Fruit fly (Drosophila melanogaster) whole organism, prepupa: Measurements from ENCODE around the gene bma.

ENCODE experiments used
- CG10669 ChIP-seq: fragments of 200-800 bp; sonication (Bioruptor generic); optimal IDR thresholded peaks from 3 replicates; lab custom pipeline; 2018; ENCODE audit warnings: missing biosample characterization, mild to moderate bottlenecking, missing genetic modification characterization, moderate library complexity
- CG11294 ChIP-seq: fragments of 200-800 bp; sonication (Bioruptor generic); IDR thresholded peaks from 2 replicates; pipeline ENCODE4 v1.3.6; 2022; ENCODE audit warnings: missing biosample characterization, missing genetic modification characterization
- CG11762 ChIP-seq: fragments of 200-800 bp; sonication (Bioruptor generic); optimal IDR thresholded peaks from 3 replicates; lab custom pipeline; 2016; ENCODE audit warnings: missing biosample characterization, missing genetic modification characterization; ENCODE audit not compliant: insufficient read depth
- CG11902 ChIP-seq: fragments of 200-800 bp; sonication (Bioruptor generic); optimal IDR thresholded peaks from 3 replicates; lab custom pipeline; 2016; ENCODE audit warnings: missing biosample characterization, missing genetic modification characterization
- CG1621 ChIP-seq: fragments of 200-800 bp; sonication (Bioruptor generic); optimal IDR thresholded peaks from 3 replicates; lab custom pipeline; 2018; ENCODE audit warnings: missing biosample characterization, mild to moderate bottlenecking, missing genetic modification characterization
- CG3032 ChIP-seq: fragments of 200-800 bp; optimal IDR thresholded peaks from 2 replicates; lab custom pipeline; 2019; ENCODE audit warnings: missing biosample characterization, mild to moderate bottlenecking, missing genetic modification characterization, moderate library complexity
- CG34406 ChIP-seq: fragments of 200-800 bp; sonication (Bioruptor generic); optimal IDR thresholded peaks from 3 replicates; lab custom pipeline; 2016; ENCODE audit warnings: missing biosample characterization, missing genetic modification characterization
- CG3919 ChIP-seq: fragments of 200-800 bp; sonication (Bioruptor generic); optimal IDR thresholded peaks from 3 replicates; lab custom pipeline; 2016; ENCODE audit warnings: missing biosample characterization, missing genetic modification characterization
- CG4318 ChIP-seq: fragments of 200-800 bp; sonication (Bioruptor generic); optimal IDR thresholded peaks from 3 replicates; lab custom pipeline; 2017; ENCODE audit warnings: missing biosample characterization, mild to moderate bottlenecking, missing genetic modification characterization
- CG6276 ChIP-seq: fragments of 200-800 bp; sonication (Bioruptor generic); optimal IDR thresholded peaks from 2 replicates; lab custom pipeline; 2017; ENCODE audit warnings: missing biosample characterization, mild to moderate bottlenecking, missing genetic modification characterization
- CG6808 ChIP-seq: fragments of 200-800 bp; sonication (Bioruptor generic); optimal IDR thresholded peaks from 3 replicates; lab custom pipeline; 2017; ENCODE audit warnings: missing biosample characterization, missing genetic modification characterization, mild to moderate bottlenecking, moderate library complexity, missing genetic modification reagents
- CG7368 ChIP-seq: fragments of 200-800 bp; sonication (Bioruptor generic); optimal IDR thresholded peaks from 3 replicates; lab custom pipeline; 2016; ENCODE audit warnings: missing biosample characterization, missing genetic modification characterization
- CG9139 ChIP-seq: fragments of 200-800 bp; sonication (Bioruptor generic); optimal IDR thresholded peaks from 3 replicates; lab custom pipeline; 2017; ENCODE audit warnings: missing biosample characterization, mild to moderate bottlenecking, missing genetic modification characterization
- Eip75B ChIP-seq: fragments of 200-800 bp; sonication (Bioruptor generic); optimal IDR thresholded peaks from 3 replicates; lab custom pipeline; 2016; ENCODE audit warnings: missing biosample characterization, missing genetic modification characterization
- Eip78C ChIP-seq: fragments of 200-800 bp; sonication (Bioruptor generic); peaks from one replicate; lab custom pipeline; 2016; ENCODE audit warnings: missing biosample characterization, missing genetic modification characterization
- Eip93F ChIP-seq: fragments of 200-800 bp; sonication (Bioruptor generic); optimal IDR thresholded peaks from 2 replicates; lab custom pipeline; 2016; ENCODE audit warnings: missing biosample characterization, mild to moderate bottlenecking, missing genetic modification characterization
- Ets21C ChIP-seq: fragments of 200-800 bp; sonication (Bioruptor generic); optimal IDR thresholded peaks from 3 replicates; lab custom pipeline; 2016; ENCODE audit warnings: missing biosample characterization, missing genetic modification characterization
- Ets96B ChIP-seq: fragments of 200-800 bp; optimal IDR thresholded peaks from 2 replicates; lab custom pipeline; 2019; ENCODE audit warnings: missing biosample characterization, mild to moderate bottlenecking, missing genetic modification characterization, moderate library complexity
- Gug ChIP-seq: fragments of 200-800 bp; sonication (Bioruptor generic); IDR thresholded peaks from 2 replicates; pipeline ENCODE4 v1.3.6; 2022; ENCODE audit warnings: missing biosample characterization, missing genetic modification characterization
- Hr4 ChIP-seq: fragments of 200-800 bp; sonication (Bioruptor generic); optimal IDR thresholded peaks from 3 replicates; lab custom pipeline; 2016; ENCODE audit warnings: missing biosample characterization, missing genetic modification characterization
- Met ChIP-seq: fragments of 200-800 bp; sonication (Bioruptor generic); optimal IDR thresholded peaks from 3 replicates; lab custom pipeline; 2016; ENCODE audit warnings: missing biosample characterization, missing genetic modification characterization
- Smox ChIP-seq: fragments of 200-800 bp; sonication (Bioruptor generic); optimal IDR thresholded peaks from 3 replicates; lab custom pipeline; 2016; ENCODE audit warnings: missing biosample characterization, missing genetic modification characterization
- Sox102F ChIP-seq: fragments of 200-800 bp; sonication (Bioruptor generic); optimal IDR thresholded peaks from 2 replicates; lab custom pipeline; 2016; ENCODE audit warnings: missing biosample characterization, mild to moderate bottlenecking, missing genetic modification characterization
- Sox14 ChIP-seq: fragments of 200-800 bp; sonication (Bioruptor generic); optimal IDR thresholded peaks from 3 replicates; lab custom pipeline; 2016; ENCODE audit warnings: missing biosample characterization, missing genetic modification characterization
- achi ChIP-seq: fragments of 200-800 bp; sonication (Bioruptor generic); optimal IDR thresholded peaks from 3 replicates; lab custom pipeline; 2016; ENCODE audit warnings: missing biosample characterization, missing genetic modification characterization
- acj6 ChIP-seq: fragments of 200-800 bp; sonication (Bioruptor generic); optimal IDR thresholded peaks from 3 replicates; lab custom pipeline; 2016; ENCODE audit warnings: missing biosample characterization, missing genetic modification characterization
- cyc ChIP-seq: fragments of 200-800 bp; sonication (Bioruptor generic); optimal IDR thresholded peaks from 3 replicates; lab custom pipeline; 2016; ENCODE audit warnings: missing biosample characterization, missing genetic modification characterization
- eg ChIP-seq: fragments of 200-800 bp; sonication (Bioruptor generic); IDR thresholded peaks from 3 replicates; pipeline ENCODE4 v1.3.6; 2022; ENCODE audit warnings: missing biosample characterization, missing genetic modification characterization
- esn ChIP-seq: fragments of 200-800 bp; sonication (Bioruptor generic); optimal IDR thresholded peaks from 2 replicates; lab custom pipeline; 2016; ENCODE audit warnings: missing biosample characterization, mild to moderate bottlenecking, missing genetic modification characterization, moderate library complexity
- fd59A ChIP-seq: fragments of 200-800 bp; sonication (Bioruptor generic); optimal IDR thresholded peaks from 2 replicates; lab custom pipeline; 2017; ENCODE audit warnings: missing biosample characterization, mild to moderate bottlenecking, missing genetic modification characterization, missing genetic modification reagents
- fd85E ChIP-seq: fragments of 200-800 bp; sonication (Bioruptor generic); optimal IDR thresholded peaks from 3 replicates; lab custom pipeline; 2016; ENCODE audit warnings: missing biosample characterization, missing genetic modification characterization
- net ChIP-seq: fragments of 200-800 bp; sonication (Bioruptor generic); optimal IDR thresholded peaks from 3 replicates; lab custom pipeline; 2016; ENCODE audit warnings: missing biosample characterization, missing genetic modification characterization
- salr ChIP-seq, 2 experiments: fragments of 200-800 bp; sonication (Bioruptor generic); optimal IDR thresholded peaks; 3 replicates each; lab custom pipeline; 2016 to 2018; ENCODE audit warnings: missing biosample characterization in 2 of 2, missing genetic modification characterization in 2 of 2, mild to moderate bottlenecking in 1 of 2
- spab ChIP-seq: fragments of 200-800 bp; sonication (Bioruptor generic); optimal IDR thresholded peaks from 2 replicates; lab custom pipeline; 2017; ENCODE audit warnings: missing biosample characterization, mild to moderate bottlenecking, missing genetic modification characterization, missing genetic modification reagents
- svp ChIP-seq: fragments of 200-800 bp; sonication (Bioruptor generic); peaks from one replicate; lab custom pipeline; 2016; ENCODE audit warnings: missing biosample characterization, missing genetic modification characterization

Gene bma

dm6 chr3L:9899046-9899659 lies 8.8 kb upstream of the bma start, which contains the start of gene nudE (continued):
- TF ChIP-seq CG11294 (GFP tag; lab: Robert Waterston, UW) (no peak), Smox (GFP tag; lab: Kevin White, UChicago) (no peak), esn (GFP tag; lab: Kevin White, UChicago) (peak; percentile 50), CG3032 (tag; lab: Kevin White, UChicago) (no peak), CG4318 (GFP tag; lab: Kevin White, UChicago) (no peak), Gug (GFP tag; lab: Robert Waterston, UW) (no peak), Hr4 (GFP tag; lab: Kevin White, UChicago) (no peak), Met (GFP tag; lab: Kevin White, UChicago) (peak; percentile 33)

- TF ChIP-seq fd59A (GFP tag; lab: Kevin White, UChicago) (no peak), Ets96B (no peak)
- TF ChIP-seq, all 60 proteins: peak for 0
Measured at dm6 chr3L:9904988-9905387, 2.9 kb upstream of the bma start.

dm6 chr3L:9927169-9927568 lies 19.2 kb downstream of the bma start:
- no peak for TF ChIP-seq CG7368 (GFP tag; lab: Kevin White, UChicago)
- TF ChIP-seq net (GFP tag; lab: Kevin White, UChicago) = no peak
- no peak for TF ChIP-seq CG6276 (GFP tag; lab: Kevin White, UChicago)
- TF ChIP-seq CG10669 (GFP tag; lab: Kevin White, UChicago) = no peak
- no peak for TF ChIP-seq Eip93F
- no peak for TF ChIP-seq Sox102F
- no peak for TF ChIP-seq CG34406 (GFP tag; lab: Kevin White, UChicago)
- no peak for TF ChIP-seq CG3919
- no peak for TF ChIP-seq eg (GFP tag; lab: Robert Waterston, UW)
- no peak for TF ChIP-seq esn (GFP tag; lab: Kevin White, UChicago)

- TF ChIP-seq Smox (GFP tag; lab: Kevin White, UChicago) (no peak), Eip75B (no peak), achi (GFP tag; lab: Kevin White, UChicago) (no peak), Gug (GFP tag; lab: Robert Waterston, UW) (no peak), Ets21C (GFP tag; lab: Kevin White, UChicago) (no peak), Eip78C (GFP tag; lab: Kevin White, UChicago) (peak; percentile 35), cyc (no peak), CG11762 (GFP tag; lab: Kevin White, UChicago) (no peak), CG6808 (GFP tag; lab: Kevin White, UChicago) (no peak), spab (GFP tag; lab: Kevin White, UChicago) (no peak), net (GFP tag; lab: Kevin White, UChicago) (no peak), fd85E (GFP tag; lab: Kevin White, UChicago) (no peak), CG3919 (no peak), CG6276 (GFP tag; lab: Kevin White, UChicago) (no peak), Eip93F (no peak), Sox14 (peak; percentile 92), acj6 (GFP tag; lab: Kevin White, UChicago) (no peak), Ets96B (no peak), CG1621 (tag; lab: Kevin White, UChicago) (peak; percentile 99), CG11902 (GFP tag; lab: Kevin White, UChicago) (no peak), CG9139 (no peak), svp (GFP tag; lab: Kevin White, UChicago) (peak; percentile 99), salr (GFP tag; optimal IDR thresholded peaks at IDR 0.05; lab: Kevin White, UChicago) (no peak)
- TF ChIP-seq, all 60 proteins: peak for 4
Measured at dm6 chr3L:9968267-9968721, 60.4 kb downstream of the bma start, which contains the start of the genes CG6685 and Dronc. TSS of gene CG6685 (minus strand) at chr3L:9968317. TSS of gene Dronc (plus strand) at chr3L:9968479.
